Fruit fly (Drosophila melanogaster): ENCODE results near the gene CG33500.

DNA sequence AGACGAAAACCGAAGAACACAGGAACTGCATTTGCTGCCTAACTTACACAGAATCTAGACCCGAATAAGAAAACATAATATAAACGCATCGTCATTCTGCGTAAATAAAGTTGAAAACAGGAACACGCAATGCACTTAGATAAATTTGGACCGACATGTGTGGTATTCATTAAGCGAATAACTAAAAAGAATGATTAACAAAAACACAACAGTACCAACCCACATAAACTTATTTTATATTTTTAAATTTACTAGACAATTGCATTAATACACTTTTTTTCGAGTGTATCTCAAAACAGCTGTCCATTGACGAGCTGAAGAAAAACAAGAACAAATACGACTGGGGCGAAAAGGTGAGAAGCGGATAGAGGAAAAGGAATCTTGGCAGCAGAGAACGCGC is 45.9 kb downstream of the CG33500 start:
- TF ChIP-seq CG12605 (GFP tag; IDR thresholded peaks at IDR 0.05) (peak; percentile 49), Pif1B (GFP tag; optimal IDR thresholded peaks at IDR 0.05) (peak; percentile 56), CG8159 (tag; optimal IDR thresholded peaks at IDR 0.05) (peak; percentile 81), rn (GFP tag; IDR thresholded peaks at IDR 0.05) (peak; percentile 41), CG34367 (tag; optimal IDR thresholded peaks at IDR 0.05) (peak; percentile 54), Snoo (tag; optimal IDR thresholded peaks at IDR 0.05) (peak; percentile 49), CG10348 (GFP tag; IDR thresholded peaks at IDR 0.05) (no peak), D1 (tag; optimal IDR thresholded peaks at IDR 0.05) (no peak)
